Comparison of ENCODE assay signal across 3 fruit fly cellular contexts in genomic region chr3R:9594251-9594581, dm6.
TF ChIP-seq lines count a peak whose summit lies in the region.

No protein-coding gene starts in this region.

- TF ChIP-seq CTCF in whole organism, embryonic (GFP tag; optimal IDR thresholded peaks at IDR 0.05; lab: Kevin White, UChicago): no peak

TF ChIP-seq in whole organism, embryonic, 481 proteins besides CTCF, POLR2A, EP300 and RAD21:
- TF ChIP-seq ci (GFP tag; IDR thresholded peaks at IDR 0.05; lab: Robert Waterston, UW) (peak; percentile 6; the same call in 1 of the 3 replicates), vnd (GFP tag; IDR thresholded peaks at IDR 0.05; lab: Robert Waterston, UW; ENCODE audit: partially characterized antibody) (0 out of 3 replicates have a peak, but pooled peaks have one; percentile 25), crol (GFP tag; IDR thresholded peaks at IDR 0.05; lab: Robert Waterston, UW) (peak; percentile 50), CG2199 (GFP tag; IDR thresholded peaks at IDR 0.05; lab: Robert Waterston, UW) (0 out of 3 replicates have a peak, but pooled peaks have one; percentile 3), CG2120 (GFP tag; optimal IDR thresholded peaks at IDR 0.05; lab: Kevin White, UChicago) (no peak), abd-A (tag; optimal IDR thresholded peaks at IDR 0.05; lab: Kevin White, UChicago) (no peak)

TF ChIP-seq in whole organism, prepupa, 60 proteins besides CTCF, POLR2A, EP300 and RAD21:
- TF ChIP-seq CG6792 (GFP tag; optimal IDR thresholded peaks at IDR 0.05; lab: Kevin White, UChicago) (peak; percentile 27), Eip75B (GFP tag; optimal IDR thresholded peaks at IDR 0.05; lab: Kevin White, UChicago) (peak; percentile 10), Blimp-1 (GFP tag; optimal IDR thresholded peaks at IDR 0.05; lab: Kevin White, UChicago) (no peak), esn (GFP tag; optimal IDR thresholded peaks at IDR 0.05; lab: Kevin White, UChicago) (no peak), pdm3 (GFP tag; optimal IDR thresholded peaks at IDR 0.05; lab: Kevin White, UChicago) (no peak), CG8632 (GFP tag; optimal IDR thresholded peaks at IDR 0.05; lab: Kevin White, UChicago) (peak; percentile 34), ss (GFP tag; optimal IDR thresholded peaks at IDR 0.05; lab: Kevin White, UChicago) (peak in 1 of 2 experiments; percentile 32), achi (GFP tag; optimal IDR thresholded peaks at IDR 0.05; lab: Kevin White, UChicago) (peak; percentile 37), CG34406 (GFP tag; optimal IDR thresholded peaks at IDR 0.05; lab: Kevin White, UChicago) (no peak), salr (GFP tag; optimal IDR thresholded peaks at IDR 0.05; lab: Kevin White, UChicago) (peak in 1 of 2 experiments; percentile 11), CG11902 (GFP tag; optimal IDR thresholded peaks at IDR 0.05; lab: Kevin White, UChicago) (peak; percentile 3), Ets96B (tag; optimal IDR thresholded peaks at IDR 0.05; lab: Kevin White, UChicago) (peak; percentile 23), spab (GFP tag; optimal IDR thresholded peaks at IDR 0.05; lab: Kevin White, UChicago) (peak; percentile 61), fd59A (GFP tag; optimal IDR thresholded peaks at IDR 0.05; lab: Kevin White, UChicago) (peak; percentile 58), CG3032 (tag; optimal IDR thresholded peaks at IDR 0.05; lab: Kevin White, UChicago) (peak; percentile 12), CG32006 (GFP tag; optimal IDR thresholded peaks at IDR 0.05; lab: Kevin White, UChicago) (peak; percentile 82), CG6276 (GFP tag; optimal IDR thresholded peaks at IDR 0.05; lab: Kevin White, UChicago) (peak; percentile 58), Sox102F (GFP tag; optimal IDR thresholded peaks at IDR 0.05; lab: Kevin White, UChicago) (no peak), CG10631 (GFP tag; optimal IDR thresholded peaks at IDR 0.05; lab: Kevin White, UChicago) (peak; percentile 59), Lpt (GFP tag; optimal IDR thresholded peaks at IDR 0.05; lab: Kevin White, UChicago) (peak; percentile 13), CG10669 (GFP tag; optimal IDR thresholded peaks at IDR 0.05; lab: Kevin White, UChicago) (peak; percentile 16), CG1621 (tag; optimal IDR thresholded peaks at IDR 0.05; lab: Kevin White, UChicago) (no peak), Hr4 (GFP tag; optimal IDR thresholded peaks at IDR 0.05; lab: Kevin White, UChicago) (peak; percentile 61), acj6 (GFP tag; optimal IDR thresholded peaks at IDR 0.05; lab: Kevin White, UChicago) (peak; percentile 47), net (GFP tag; optimal IDR thresholded peaks at IDR 0.05; lab: Kevin White, UChicago) (peak; percentile 30), topi (GFP tag; optimal IDR thresholded peaks at IDR 0.05; lab: Kevin White, UChicago) (no peak), CG6808 (GFP tag; optimal IDR thresholded peaks at IDR 0.05; lab: Kevin White, UChicago) (peak; percentile 65), Eip78C (GFP tag; lab: Kevin White, UChicago) (peak; percentile 37), Sox14 (GFP tag; optimal IDR thresholded peaks at IDR 0.05; lab: Kevin White, UChicago) (peak; percentile 29), CG15336 (GFP tag; IDR thresholded peaks at IDR 0.05; lab: Robert Waterston, UW) (0 out of 2 replicates have a peak, but pooled peaks have one; percentile 4), OdsH (GFP tag; optimal IDR thresholded peaks at IDR 0.05; lab: Kevin White, UChicago) (peak; percentile 55), CG6854 (GFP tag; optimal IDR thresholded peaks at IDR 0.05; lab: Kevin White, UChicago) (no peak)

TF ChIP-seq in whole organism, pupa, 21 proteins besides CTCF, POLR2A, EP300 and RAD21:
- TF ChIP-seq fd96Ca (GFP tag; IDR thresholded peaks at IDR 0.05; lab: Robert Waterston, UW) (no peak; the same call in 1 of the 3 replicates), CG8159 (tag; optimal IDR thresholded peaks at IDR 0.05; lab: Kevin White, UChicago) (peak; percentile 63), CG17806 (tag; optimal IDR thresholded peaks at IDR 0.05; lab: Kevin White, UChicago) (no peak), CG8301 (tag; optimal IDR thresholded peaks at IDR 0.05; lab: Kevin White, UChicago) (peak; percentile 30), rn (GFP tag; IDR thresholded peaks at IDR 0.05; lab: Robert Waterston, UW) (no peak), EcR (GFP tag; optimal IDR thresholded peaks at IDR 0.05; lab: Kevin White, UChicago) (no peak), CG13204 (GFP tag; optimal IDR thresholded peaks at IDR 0.05; lab: Kevin White, UChicago) (no peak), CG32121 (GFP tag; IDR thresholded peaks at IDR 0.05; lab: Robert Waterston, UW) (no peak), CG10348 (GFP tag; IDR thresholded peaks at IDR 0.05; lab: Robert Waterston, UW) (no peak), D1 (tag; optimal IDR thresholded peaks at IDR 0.05; lab: Kevin White, UChicago) (no peak), Pif1B (GFP tag; optimal IDR thresholded peaks at IDR 0.05; lab: Kevin White, UChicago) (no peak), CG14655 (GFP tag; optimal IDR thresholded peaks at IDR 0.05; lab: Kevin White, UChicago) (peak; percentile 71), CG15710 (tag; optimal IDR thresholded peaks at IDR 0.05; lab: Kevin White, UChicago) (peak; percentile 39), gl (tag; optimal IDR thresholded peaks at IDR 0.05; lab: Kevin White, UChicago) (no peak), Snoo (tag; optimal IDR thresholded peaks at IDR 0.05; lab: Kevin White, UChicago) (no peak), Pif1A (GFP tag; optimal IDR thresholded peaks at IDR 0.05; lab: Kevin White, UChicago) (no peak), CG12605 (GFP tag; IDR thresholded peaks at IDR 0.05; lab: Robert Waterston, UW) (no peak), Ets98B (GFP tag; IDR thresholded peaks at IDR 0.05; lab: Robert Waterston, UW) (no peak), CG9948 (tag; optimal IDR thresholded peaks at IDR 0.05; lab: Kevin White, UChicago) (no peak), CG4496 (GFP tag; IDR thresholded peaks at IDR 0.05; lab: Robert Waterston, UW) (no peak), CG34367 (tag; optimal IDR thresholded peaks at IDR 0.05; lab: Kevin White, UChicago) (peak; percentile 45)

Comparison
In these comparisons a context has a peak if more than half of its experiments do, and no peak if none do; other contexts are left out.
1. Of the 7 proteins assayed by ChIP-seq in both whole organism, embryonic and whole organism, prepupa: peak only in whole organism, embryonic: none; only in whole organism, prepupa: Lpt; in both: none; in neither: 6.